Worm (Caenorhabditis elegans): ENCODE data around the gene F55G1.7.
A peak's percentile ranks its signal among the peaks of the same experiment; 100 is the strongest.

F55G1.7 gene

ce11 chrIV:7500924-7501323, 31.3 kb upstream of the F55G1.7 start:
- TF ChIP-seq fos-1 (tag; optimal IDR thresholded peaks at IDR 0.05) (no peak), ZK546.5 (tag; optimal IDR thresholded peaks at IDR 0.05) (no peak), lin-13 (GFP tag; optimal IDR thresholded peaks at IDR 0.05) (no peak), zag-1 (tag; optimal IDR thresholded peaks at IDR 0.05) (no peak), sma-9 (GFP tag; optimal IDR thresholded peaks at IDR 0.05) (no peak), sma-9 (tag; optimal IDR thresholded peaks at IDR 0.05) (no peak), ztf-4 (tag; optimal IDR thresholded peaks at IDR 0.05) (no peak), unc-62 (GFP tag; optimal IDR thresholded peaks at IDR 0.05) (no peak), skn-1 (tag; optimal IDR thresholded peaks at IDR 0.05) (no peak), snpc-4 (tag; optimal IDR thresholded peaks at IDR 0.05) (no peak), nhr-25 (tag; optimal IDR thresholded peaks at IDR 0.05) (no peak), nhr-77 (tag; optimal IDR thresholded peaks at IDR 0.05) (no peak), Y55F3AM.14 (GFP tag; optimal IDR thresholded peaks at IDR 0.05) (no peak), nhr-21 (tag; optimal IDR thresholded peaks at IDR 0.05) (no peak), sem-4 (tag; optimal IDR thresholded peaks at IDR 0.05) (no peak), R02D3.7 (tag; optimal IDR thresholded peaks at IDR 0.05) (no peak), unc-39 (tag; optimal IDR thresholded peaks at IDR 0.05) (no peak), F13H6.1 (tag; optimal IDR thresholded peaks at IDR 0.05) (no peak), mdl-1 (tag; optimal IDR thresholded peaks at IDR 0.05) (no peak)

- TF ChIP-seq snpc-4 (tag; optimal IDR thresholded peaks at IDR 0.05) (peak; percentile 67), C34F6.9 (tag; optimal IDR thresholded peaks at IDR 0.05) (no peak), skn-1 (tag; optimal IDR thresholded peaks at IDR 0.05) (no peak)
Measured at ce11 chrIV:7499302-7499701, 29.7 kb upstream of the F55G1.7 start.

- no peak for TF ChIP-seq nhr-6 (tag; optimal IDR thresholded peaks at IDR 0.05)
- TF ChIP-seq nhr-25 (tag; optimal IDR thresholded peaks at IDR 0.05) = no peak
- TF ChIP-seq ztf-1 (GFP tag; conservative IDR thresholded peaks at IDR 0.05) = no peak
- no peak for TF ChIP-seq lin-11 (tag; optimal IDR thresholded peaks at IDR 0.05)
- no peak for TF ChIP-seq peb-1 (tag; optimal IDR thresholded peaks at IDR 0.05)
- TF ChIP-seq nhr-12 (tag; optimal IDR thresholded peaks at IDR 0.05) = no peak
- TF ChIP-seq crh-2 (tag; optimal IDR thresholded peaks at IDR 0.05) = no peak
- no peak for TF ChIP-seq ceh-16 (tag; optimal IDR thresholded peaks at IDR 0.05)
- TF ChIP-seq Y55F3AM.14 (GFP tag; optimal IDR thresholded peaks at IDR 0.05) = no peak
- TF ChIP-seq mbf-1 (tag; optimal IDR thresholded peaks at IDR 0.05) = no peak
- TF ChIP-seq gmeb-1 (tag; optimal IDR thresholded peaks at IDR 0.05) = no peak
- no peak for TF ChIP-seq unc-62 (GFP tag; optimal IDR thresholded peaks at IDR 0.05)
- no peak for TF ChIP-seq ztf-11 (tag; optimal IDR thresholded peaks at IDR 0.05)
- no peak for TF ChIP-seq zag-1 (tag; optimal IDR thresholded peaks at IDR 0.05)
- TF ChIP-seq nhr-129 (tag; optimal IDR thresholded peaks at IDR 0.05) = no peak
- TF ChIP-seq egl-27 (tag; optimal IDR thresholded peaks at IDR 0.05) = no peak
Measured at ce11 chrIV:7497750-7498149, 28.1 kb upstream of the F55G1.7 start, which contains the start of gene egas-4. Gene egas-4, minus strand, starts transcription at chrIV:7497850.

ce11 chrIV:7497205-7497604, 27.6 kb upstream of the F55G1.7 start:
- TF ChIP-seq Y55F3AM.14 (GFP tag; optimal IDR thresholded peaks at IDR 0.05) (no peak), mab-5 (tag; optimal IDR thresholded peaks at IDR 0.05) (no peak), fos-1 (tag; optimal IDR thresholded peaks at IDR 0.05) (peak; percentile 39), sma-9 (GFP tag; optimal IDR thresholded peaks at IDR 0.05) (peak; percentile 43), sma-9 (tag; optimal IDR thresholded peaks at IDR 0.05) (no peak), mbf-1 (tag; optimal IDR thresholded peaks at IDR 0.05) (no peak)

- TF ChIP-seq Y55F3AM.14 (GFP tag; optimal IDR thresholded peaks at IDR 0.05) (no peak), ceh-82 (tag; optimal IDR thresholded peaks at IDR 0.05) (no peak), ztf-11 (tag; optimal IDR thresholded peaks at IDR 0.05) (no peak), ZK546.5 (tag; optimal IDR thresholded peaks at IDR 0.05) (no peak), unc-39 (tag; optimal IDR thresholded peaks at IDR 0.05) (no peak), nhr-21 (tag; optimal IDR thresholded peaks at IDR 0.05) (no peak), peb-1 (tag; optimal IDR thresholded peaks at IDR 0.05) (no peak), sma-3 (GFP tag; optimal IDR thresholded peaks at IDR 0.05) (no peak), zag-1 (tag; optimal IDR thresholded peaks at IDR 0.05) (no peak), elt-1 (tag; optimal IDR thresholded peaks at IDR 0.05) (no peak), mbf-1 (tag; optimal IDR thresholded peaks at IDR 0.05) (no peak), sma-9 (GFP tag; optimal IDR thresholded peaks at IDR 0.05) (no peak), sma-9 (tag; optimal IDR thresholded peaks at IDR 0.05) (no peak), nhr-25 (tag; optimal IDR thresholded peaks at IDR 0.05) (no peak), ceh-16 (tag; optimal IDR thresholded peaks at IDR 0.05) (no peak)
Measured at ce11 chrIV:7491464-7491863, 21.8 kb upstream of the F55G1.7 start, which contains the start of gene F55G1.1. Gene F55G1.1, plus strand, starts transcription at chrIV:7491764.
